Worm (Caenorhabditis elegans): ENCODE data around the gene asp-5.

DNA sequence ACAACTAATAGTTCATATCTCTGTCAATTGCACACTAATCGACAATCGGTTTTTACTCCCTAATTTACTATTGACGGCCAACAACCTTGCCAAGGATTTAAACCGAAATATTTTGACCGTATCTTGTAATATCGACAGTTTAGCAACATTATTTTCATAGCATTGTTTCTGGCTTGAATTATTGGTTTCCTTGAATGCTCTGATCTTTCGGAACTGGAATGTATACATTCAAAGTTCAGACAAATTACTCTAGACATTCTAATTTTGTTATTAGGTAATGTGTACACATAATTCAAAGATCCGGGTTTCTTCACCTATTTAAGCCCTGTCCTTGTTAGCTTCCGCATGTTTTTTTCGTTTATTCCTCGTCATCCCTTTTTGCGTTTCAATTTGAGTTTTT is 8.2 kb upstream of the asp-5 start, which contains the start of gene C16D9.9:
- TF ChIP-seq nhr-237 (tag; optimal IDR thresholded peaks at IDR 0.05) (no peak), ztf-11 (tag; optimal IDR thresholded peaks at IDR 0.05) (no peak), ham-2 (GFP tag; optimal IDR thresholded peaks at IDR 0.05) (no peak), drap-1 (GFP tag; optimal IDR thresholded peaks at IDR 0.05) (no peak), unc-39 (tag; optimal IDR thresholded peaks at IDR 0.05) (no peak), elt-1 (tag; optimal IDR thresholded peaks at IDR 0.05; ENCODE audit: borderline replicate concordance, insufficient read depth) (no peak), lin-13 (tag; optimal IDR thresholded peaks at IDR 0.05) (no peak), mab-5 (tag; optimal IDR thresholded peaks at IDR 0.05) (no peak), ceh-39 (tag; optimal IDR thresholded peaks at IDR 0.05) (no peak)
